Worm (Caenorhabditis elegans): ENCODE data around the gene C05A2.4.

DNA sequence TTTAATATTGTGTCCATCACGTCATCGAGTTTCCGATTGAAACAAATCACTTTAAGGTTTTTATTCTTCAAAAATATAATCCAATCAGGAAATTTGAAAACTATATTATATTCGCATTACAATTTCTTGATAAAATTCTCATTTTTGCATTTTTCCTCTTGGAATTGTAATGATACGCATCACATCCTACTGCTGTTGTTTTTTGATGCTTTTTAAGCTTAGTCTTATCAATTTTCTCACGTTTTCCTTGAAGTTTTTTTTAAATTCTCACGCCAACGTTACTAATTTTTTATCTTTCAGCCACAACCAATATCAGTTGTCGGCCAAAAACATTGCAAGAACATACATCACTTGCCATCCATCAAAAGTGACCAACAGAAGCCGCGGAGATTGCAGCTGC lies 13.2 kb upstream of the C05A2.4 start, which contains the start of gene gsp-1:
- no peak for TF ChIP-seq med-1 (GFP tag; optimal IDR thresholded peaks at IDR 0.05; ENCODE audit: insufficient read depth)
- no peak for TF ChIP-seq tab-1 (GFP tag; IDR thresholded peaks at IDR 0.05)

Data from whole organism, midembryonic.